Worm (Caenorhabditis elegans) whole organism, L1 larva: Measurements from ENCODE around the gene C01G10.6.
A peak's percentile ranks its signal among the peaks of the same experiment; 100 is the strongest.

Experiments
- C04F5.9 ChIP-seq: sonication (generic microtip); optimal IDR thresholded peaks from 2 replicates; lab custom pipeline; 2016; ENCODE audit warnings: missing genetic modification characterization, missing compliant biosample characterization
- Y116A8C.19 ChIP-seq: sonication (generic microtip); optimal IDR thresholded peaks from 2 replicates; lab custom pipeline; 2016; ENCODE audit warnings: missing compliant biosample characterization, missing genetic modification characterization, borderline replicate concordance
- aha-1 ChIP-seq: fragments of 150-350 bp; optimal IDR thresholded peaks from 2 replicates; lab custom pipeline; 2014; ENCODE audit warnings: missing biosample characterization, missing genetic modification characterization
- aly-2 ChIP-seq: fragments of 150-350 bp; optimal IDR thresholded peaks from 2 replicates; lab custom pipeline; 2014; ENCODE audit warnings: missing biosample characterization, missing genetic modification characterization
- ama-1 ChIP-seq: fragments of 150-350 bp; optimal IDR thresholded peaks from 2 replicates; lab custom pipeline; 2014
- blmp-1 ChIP-seq: fragments of 150-350 bp; optimal IDR thresholded peaks from 2 replicates; lab custom pipeline; 2014; ENCODE audit warnings: missing biosample characterization, missing genetic modification characterization
- ceh-63 ChIP-seq: fragments of 200-800 bp; sonication (Bioruptor generic); optimal IDR thresholded peaks from 2 replicates; lab custom pipeline; 2018; ENCODE audit warnings: mild to moderate bottlenecking, missing genetic modification characterization, missing compliant biosample characterization
- ceh-8 ChIP-seq: fragments of 200-800 bp; sonication (Bioruptor generic); optimal IDR thresholded peaks from 2 replicates; lab custom pipeline; 2018; ENCODE audit warnings: mild to moderate bottlenecking, missing genetic modification characterization, moderate library complexity, missing compliant biosample characterization
- ceh-88 ChIP-seq: fragments of 200-800 bp; sonication (Bioruptor generic); IDR thresholded peaks from 2 replicates; pipeline ENCODE4 v1.3.6; 2022; ENCODE audit warnings: missing genetic modification characterization, missing compliant biosample characterization
- ces-1 ChIP-seq: fragments of 150-350 bp; optimal IDR thresholded peaks from 2 replicates; lab custom pipeline; 2014; ENCODE audit warnings: missing biosample characterization, missing genetic modification reagents, missing genetic modification characterization
- dpl-1 ChIP-seq, 3 experiments: fragments of 150-350 bp in 2 of 3; sonication (generic microtip) in 1 of 3; optimal IDR thresholded peaks; 2 replicates each; lab custom pipeline; 2014 to 2017; ENCODE audit warnings: missing biosample characterization in 3 of 3, missing genetic modification characterization in 3 of 3, missing genetic modification reagents in 3 of 3
- dsc-1 ChIP-seq: sonication (generic microtip); optimal IDR thresholded peaks from 2 replicates; lab custom pipeline; 2016; ENCODE audit warnings: mild to moderate bottlenecking, missing genetic modification characterization, missing compliant biosample characterization
- efl-1 ChIP-seq, 4 experiments: fragments of 150-350 bp; optimal IDR thresholded peaks in 3 of 4; peaks in 1 of 4; 1 replicate in 1 of 4; 2 replicates in 3 of 4; lab custom pipeline; 2014; ENCODE audit warnings: missing biosample characterization in 2 of 4, missing genetic modification characterization in 2 of 4, missing genetic modification reagents in 2 of 4
- efl-3 ChIP-seq: fragments of 200-800 bp; sonication (Bioruptor generic); optimal IDR thresholded peaks from 2 replicates; lab custom pipeline; 2018; ENCODE audit warnings: mild to moderate bottlenecking, missing genetic modification characterization, missing compliant biosample characterization
- egl-13 ChIP-seq: sonication (generic microtip); optimal IDR thresholded peaks from 2 replicates; lab custom pipeline; 2016; ENCODE audit warnings: missing genotype, missing genetic modification reagents, missing genetic modification characterization, missing compliant biosample characterization
- egl-27 ChIP-seq, 2 experiments: fragments of 150-350 bp in 1 of 2; sonication (generic microtip); optimal IDR thresholded peaks; 3 replicates each; lab custom pipeline; 2017 to 2018; ENCODE audit warnings: missing biosample characterization in 2 of 2, missing genetic modification characterization in 2 of 2, missing genetic modification reagents in 2 of 2
- elt-2 ChIP-seq: sonication (generic microtip); optimal IDR thresholded peaks from 2 replicates; lab custom pipeline; 2016; ENCODE audit warnings: missing genetic modification characterization, mild to moderate bottlenecking, inconsistent platforms, missing compliant biosample characterization, missing genetic modification reagents
- ets-5 ChIP-seq: fragments of 200-800 bp; sonication (Bioruptor generic); IDR thresholded peaks from 2 replicates; pipeline ENCODE4 v1.3.6; 2022; ENCODE audit warnings: missing genetic modification characterization, missing compliant biosample characterization
- fkh-10 ChIP-seq: sonication (generic microtip); optimal IDR thresholded peaks from 2 replicates; lab custom pipeline; 2017; ENCODE audit warnings: missing biosample characterization, missing genetic modification reagents, missing genetic modification characterization
- fkh-4 ChIP-seq: sonication (generic microtip); optimal IDR thresholded peaks from 2 replicates; lab custom pipeline; 2016; ENCODE audit warnings: missing compliant biosample characterization, missing genetic modification characterization, borderline replicate concordance
- hpl-2 ChIP-seq: fragments of 150-350 bp; optimal IDR thresholded peaks from 2 replicates; lab custom pipeline; 2014; ENCODE audit warnings: missing biosample characterization, missing genetic modification reagents, missing genetic modification characterization
- isw-1 ChIP-seq: fragments of 200-800 bp; sonication (Bioruptor generic); IDR thresholded peaks from 2 replicates; pipeline ENCODE4 v1.3.6; 2022; ENCODE audit warnings: missing genetic modification characterization, missing compliant biosample characterization
- lin-13 ChIP-seq: fragments of 150-350 bp; optimal IDR thresholded peaks from 2 replicates; lab custom pipeline; 2014; ENCODE audit warnings: missing biosample characterization, missing genetic modification reagents, missing genetic modification characterization
- lin-14 ChIP-seq: fragments of 200-800 bp; sonication (Bioruptor generic); optimal IDR thresholded peaks from 2 replicates; lab custom pipeline; 2018; ENCODE audit warnings: mild to moderate bottlenecking, missing genetic modification characterization, moderate library complexity, missing compliant biosample characterization
- lin-35 ChIP-seq, 2 experiments: fragments of 150-350 bp; optimal IDR thresholded peaks; 2 replicates each; lab custom pipeline; 2014; ENCODE audit warnings: missing biosample characterization in 2 of 2, missing genetic modification characterization in 2 of 2, missing genetic modification reagents in 2 of 2
- lin-39 ChIP-seq: fragments of 150-350 bp; optimal IDR thresholded peaks from 2 replicates; lab custom pipeline; 2014; ENCODE audit warnings: missing biosample characterization, missing genetic modification reagents, missing genetic modification characterization
- lir-3 ChIP-seq: sonication (generic microtip); optimal IDR thresholded peaks from 2 replicates; lab custom pipeline; 2016; ENCODE audit warnings: mild to moderate bottlenecking, missing genetic modification characterization, moderate library complexity, missing compliant biosample characterization; ENCODE audit not compliant: poor library complexity
- lsy-2 ChIP-seq, 2 experiments: fragments of 150-350 bp; optimal IDR thresholded peaks; 2 replicates each; lab custom pipeline; 2014; ENCODE audit warnings: missing biosample characterization in 2 of 2, missing genetic modification characterization in 2 of 2
- nhr-11 ChIP-seq: fragments of 150-350 bp; optimal IDR thresholded peaks from 2 replicates; lab custom pipeline; 2014; ENCODE audit warnings: missing biosample characterization, missing genetic modification characterization
- nhr-20 ChIP-seq: sonication (generic microtip); optimal IDR thresholded peaks from 2 replicates; lab custom pipeline; 2016; ENCODE audit warnings: mild to moderate bottlenecking, missing genetic modification characterization, missing compliant biosample characterization
- nhr-237 ChIP-seq: fragments of 150-350 bp; optimal IDR thresholded peaks from 2 replicates; lab custom pipeline; 2014; ENCODE audit warnings: missing biosample characterization, missing genetic modification characterization
- nhr-71 ChIP-seq: sonication (generic microtip); optimal IDR thresholded peaks from 2 replicates; lab custom pipeline; 2016; ENCODE audit warnings: mild to moderate bottlenecking, missing genetic modification characterization, moderate library complexity, missing compliant biosample characterization
- nhr-85 ChIP-seq: sonication (generic microtip); peaks from one replicate; lab custom pipeline; 2016; ENCODE audit warnings: missing genetic modification characterization, inconsistent platforms, missing compliant biosample characterization
- nhr-90 ChIP-seq: sonication (generic microtip); optimal IDR thresholded peaks from 2 replicates; lab custom pipeline; 2016; ENCODE audit warnings: mild to moderate bottlenecking, missing genetic modification characterization, missing compliant biosample characterization; ENCODE audit not compliant: poor library complexity
- pag-3 ChIP-seq: sonication (generic microtip); optimal IDR thresholded peaks from 2 replicates; lab custom pipeline; 2017; ENCODE audit warnings: missing genetic modification characterization, mild to moderate bottlenecking, missing compliant biosample characterization, antibody characterized with exemption, borderline replicate concordance; ENCODE audit not compliant: insufficient read depth
- snu-23 ChIP-seq: sonication (generic microtip); optimal IDR thresholded peaks from 2 replicates; lab custom pipeline; 2016; ENCODE audit warnings: missing genetic modification characterization, missing compliant biosample characterization
- sptf-1 ChIP-seq: fragments of 150-350 bp; optimal IDR thresholded peaks from 2 replicates; lab custom pipeline; 2014; ENCODE audit warnings: missing biosample characterization, missing genetic modification characterization
- sup-37 ChIP-seq: fragments of 200-800 bp; sonication (Bioruptor generic); optimal IDR thresholded peaks from 2 replicates; lab custom pipeline; 2018; ENCODE audit warnings: mild to moderate bottlenecking, missing genetic modification characterization, missing compliant biosample characterization
- tlp-1 ChIP-seq: fragments of 150-350 bp; optimal IDR thresholded peaks from 2 replicates; lab custom pipeline; 2014; ENCODE audit warnings: missing biosample characterization, missing genetic modification characterization
- unc-30 ChIP-seq: sonication (generic microtip); optimal IDR thresholded peaks from 2 replicates; lab custom pipeline; 2017; ENCODE audit warnings: missing biosample characterization, missing genetic modification characterization
- unc-62 ChIP-seq: fragments of 150-350 bp; optimal IDR thresholded peaks from 2 replicates; lab custom pipeline; 2014; ENCODE audit warnings: missing biosample characterization, missing genetic modification reagents, missing genetic modification characterization
- unc-98 ChIP-seq: fragments of 200-800 bp; sonication (Bioruptor generic); IDR thresholded peaks from 2 replicates; pipeline ENCODE4 v1.3.6; 2022; ENCODE audit warnings: missing genetic modification characterization, missing compliant biosample characterization
- vab-15 ChIP-seq: sonication (generic microtip); optimal IDR thresholded peaks from 2 replicates; lab custom pipeline; 2017; ENCODE audit warnings: missing genotype, mild to moderate bottlenecking, missing genetic modification characterization, missing compliant biosample characterization
- xbp-1 ChIP-seq: sonication (generic microtip); optimal IDR thresholded peaks from 2 replicates; lab custom pipeline; 2016; ENCODE audit warnings: missing genetic modification characterization, missing compliant biosample characterization
- ztf-11 ChIP-seq, 2 experiments: sonication (generic microtip); optimal IDR thresholded peaks; 2 replicates each; lab custom pipeline; 2016 to 2017; ENCODE audit warnings: missing genetic modification characterization in 2 of 2, missing biosample characterization in 1 of 2, missing compliant biosample characterization in 1 of 2
- ztf-4 ChIP-seq: fragments of 150-350 bp; optimal IDR thresholded peaks from 2 replicates; lab custom pipeline; 2014; ENCODE audit warnings: missing biosample characterization, missing genetic modification characterization

C01G10.6 gene

ce11 chrV:15074907-15075306, 12.5 kb upstream of the C01G10.6 start (continued):
- TF ChIP-seq lin-14 (GFP tag; lab: Kevin White, UChicago) (peak; percentile 68), nhr-11 (tag; lab: Kevin White, UChicago) (no peak), egl-13 (no peak), Y116A8C.19 (tag; lab: Kevin White, UChicago) (no peak), nhr-71 (no peak), lir-3 (no peak), aha-1 (tag; lab: Kevin White, UChicago) (no peak), ets-5 (GFP tag; lab: Robert Waterston, UW) (no peak), C04F5.9 (no peak), hpl-2 (GFP tag; lab: Kevin White, UChicago) (no peak), lin-35 (GFP tag; optimal IDR thresholded peaks at IDR 0.05; lab: Kevin White, UChicago) (peak in 1 of 2 experiments; percentile 11), snu-23 (GFP tag; lab: Kevin White, UChicago) (no peak), nhr-20 (tag; lab: Kevin White, UChicago) (no peak), ceh-88 (GFP tag; lab: Robert Waterston, UW) (no peak), egl-27 (tag; optimal IDR thresholded peaks at IDR 0.05; lab: Kevin White, UChicago) (no peak), ztf-11 (tag; optimal IDR thresholded peaks at IDR 0.05; lab: Kevin White, UChicago) (no peak), nhr-237 (tag; lab: Kevin White, UChicago) (no peak), ztf-4 (no peak), elt-2 (no peak), aly-2 (tag; lab: Kevin White, UChicago) (no peak), lsy-2 (tag; optimal IDR thresholded peaks at IDR 0.05; lab: Kevin White, UChicago) (peak in 1 of 2 experiments; percentile 36), unc-30 (tag; lab: Kevin White, UChicago) (no peak), lin-13 (GFP tag; lab: Kevin White, UChicago) (no peak), ama-1 (lab: Kevin White, UChicago) (no peak), unc-98 (GFP tag; lab: Robert Waterston, UW) (no peak), efl-1 (optimal IDR thresholded peaks at IDR 0.05; lab: Kevin White, UChicago) (peak; percentile 12 to 24), efl-1 (GFP tag; optimal IDR thresholded peaks at IDR 0.05 in 1 of 2; lab: Kevin White, UChicago) (peak in 1 of 2 experiments; percentile 11), tlp-1 (tag; lab: Kevin White, UChicago) (no peak)

ce11 chrV:15078560-15078959, 8.9 kb upstream of the C01G10.6 start:
- TF ChIP-seq ceh-8 (GFP tag; lab: Kevin White, UChicago) (no peak), dsc-1 (tag; lab: Kevin White, UChicago) (peak; percentile 64), ceh-63 (GFP tag; lab: Kevin White, UChicago) (no peak), snu-23 (GFP tag; lab: Kevin White, UChicago) (no peak), blmp-1 (tag; lab: Kevin White, UChicago) (peak; percentile 66), nhr-85 (tag; lab: Kevin White, UChicago) (no peak)
- TF ChIP-seq, all 84 proteins: peak for 2

- TF ChIP-seq xbp-1 (tag; lab: Kevin White, UChicago) = peak; percentile 77
- TF ChIP-seq lin-13 (GFP tag; lab: Kevin White, UChicago) = no peak
- TF ChIP-seq ceh-63 (GFP tag; lab: Kevin White, UChicago) = no peak
- TF ChIP-seq lin-39 (tag; lab: Kevin White, UChicago) = no peak
- peak; percentile 94 for TF ChIP-seq fkh-4 (tag; lab: Kevin White, UChicago)
- no peak for TF ChIP-seq fkh-10 (GFP tag; lab: Kevin White, UChicago)
- TF ChIP-seq unc-62 (GFP tag; lab: Kevin White, UChicago) = no peak
- TF ChIP-seq isw-1 (GFP tag; lab: Robert Waterston, UW) = peak; percentile 46; the same call in 1 of the 2 replicates
- no peak for TF ChIP-seq ama-1 (lab: Kevin White, UChicago)
- TF ChIP-seq pag-3 = no peak
- TF ChIP-seq ets-5 (GFP tag; lab: Robert Waterston, UW) = no peak
- TF ChIP-seq hpl-2 (GFP tag; lab: Kevin White, UChicago) = no peak
- no peak for TF ChIP-seq sup-37 (GFP tag; lab: Kevin White, UChicago)
- peak; percentile 58; the same call in 1 of the 2 replicates for TF ChIP-seq unc-98 (GFP tag; lab: Robert Waterston, UW)
- no peak for TF ChIP-seq vab-15 (tag; lab: Kevin White, UChicago)
- peak; percentile 96 for TF ChIP-seq lir-3
- no peak for TF ChIP-seq ztf-4
- TF ChIP-seq ztf-11 (tag; optimal IDR thresholded peaks at IDR 0.05; lab: Kevin White, UChicago) = peak in 1 of 2 experiments; percentile 95
- peak; percentile 83 for TF ChIP-seq C04F5.9
- TF ChIP-seq ces-1 (GFP tag; lab: Kevin White, UChicago) = no peak
- peak; percentile 92 for TF ChIP-seq nhr-90 (tag; lab: Kevin White, UChicago)
- no peak for TF ChIP-seq sptf-1 (tag; lab: Kevin White, UChicago)
- TF ChIP-seq snu-23 (GFP tag; lab: Kevin White, UChicago) = peak; percentile 86
- peak; percentile 21 to 46 for TF ChIP-seq lin-35 (GFP tag; optimal IDR thresholded peaks at IDR 0.05; lab: Kevin White, UChicago)
- TF ChIP-seq unc-30 (tag; lab: Kevin White, UChicago) = no peak
- peak; percentile 54 for TF ChIP-seq efl-3 (GFP tag; lab: Kevin White, UChicago)
- TF ChIP-seq lsy-2 (tag; optimal IDR thresholded peaks at IDR 0.05; lab: Kevin White, UChicago) = peak; percentile 68 to 70
- TF ChIP-seq dpl-1 (GFP tag; optimal IDR thresholded peaks at IDR 0.05; lab: Kevin White, UChicago) = peak; percentile 45 to 67 (median 56)
These were observed 5.2 kb upstream of the C01G10.6 start, which contains the start of the genes C01G10.10 and C01G10.9 for ce11 chrV:15082291-15082690. Gene C01G10.10, minus strand, starts transcription at chrV:15082441. Gene C01G10.9, plus strand, starts transcription at chrV:15082530.
